Fruit fly (Drosophila melanogaster) whole organism, wandering third instar larva: ENCODE data around the gene Nrt.

Source experiments
- Abd-B ChIP-seq: fragments of >200 bp; optimal IDR thresholded peaks from 2 replicates; lab custom pipeline; 2017; ENCODE audit warnings: missing biosample characterization, missing genetic modification characterization
- CG9705 ChIP-seq: fragments of 200-800 bp; sonication (Bioruptor generic); optimal IDR thresholded peaks from 2 replicates; lab custom pipeline; 2018; ENCODE audit warnings: missing biosample characterization, mild to moderate bottlenecking, missing genetic modification characterization
- Dif ChIP-seq: fragments of 200-275, 200-300 bp; sonication (Bioruptor generic); optimal IDR thresholded peaks from 2 replicates; lab custom pipeline; 2018; ENCODE audit warnings: missing biosample characterization, missing genetic modification characterization; ENCODE audit not compliant: partially characterized antibody
- GATAd ChIP-seq: sonication (Bioruptor generic); optimal IDR thresholded peaks from 2 replicates; lab custom pipeline; 2016; ENCODE audit warnings: missing biosample characterization, missing genetic modification characterization
- HLH106 ChIP-seq: fragments of 200-800 bp; optimal IDR thresholded peaks from 3 replicates; lab custom pipeline; 2019; ENCODE audit warnings: missing biosample characterization, mild to moderate bottlenecking, missing genetic modification characterization, moderate library complexity
- Hnf4 ChIP-seq: fragments of 200-800 bp; sonication (Bioruptor generic); optimal IDR thresholded peaks from 2 replicates; lab custom pipeline; 2016; ENCODE audit warnings: missing biosample characterization, mild to moderate bottlenecking, missing genetic modification characterization
- Hr83 ChIP-seq: fragments of 200-300 bp; sonication (Bioruptor generic); optimal IDR thresholded peaks from 2 replicates; lab custom pipeline; 2016; ENCODE audit warnings: missing biosample characterization, mild to moderate bottlenecking, missing genetic modification characterization, moderate library complexity; ENCODE audit not compliant: poor library complexity, severe bottlenecking
- Jra ChIP-seq: sonication (Bioruptor generic); optimal IDR thresholded peaks from 2 replicates; lab custom pipeline; 2016; ENCODE audit warnings: missing biosample characterization, missing genetic modification characterization
- Mio ChIP-seq: sonication (Bioruptor generic); optimal IDR thresholded peaks from 2 replicates; lab custom pipeline; 2016; ENCODE audit warnings: missing biosample characterization, missing genetic modification characterization
- Myc ChIP-seq: fragments of >200 bp; optimal IDR thresholded peaks from 2 replicates; lab custom pipeline; 2017
- OdsH ChIP-seq: fragments of 200-800 bp; sonication (Bioruptor generic); optimal IDR thresholded peaks from 2 replicates; lab custom pipeline; 2016; ENCODE audit warnings: missing biosample characterization, mild to moderate bottlenecking, missing genetic modification characterization
- Rel ChIP-seq, 2 experiments: fragments of 200-800 bp; sonication (Bioruptor generic) in 1 of 2; optimal IDR thresholded peaks; 2 replicates in 1 of 2; 3 replicates in 1 of 2; lab custom pipeline; 2016 to 2019; ENCODE audit warnings: mild to moderate bottlenecking in 2 of 2, missing biosample characterization in 2 of 2, missing genetic modification characterization in 2 of 2, moderate library complexity in 1 of 2
- Sp1 ChIP-seq: fragments of 200-800 bp; sonication (Bioruptor generic); optimal IDR thresholded peaks from 3 replicates; lab custom pipeline; 2019; ENCODE audit warnings: missing biosample characterization, mild to moderate bottlenecking, missing genetic modification characterization, moderate library complexity
- br ChIP-seq: fragments of 200-800 bp; sonication (Bioruptor generic); optimal IDR thresholded peaks from 2 replicates; lab custom pipeline; 2016; ENCODE audit warnings: missing biosample characterization, missing genetic modification characterization
- brk ChIP-seq: fragments of 200-800 bp; sonication (Bioruptor generic); optimal IDR thresholded peaks from 2 replicates; lab custom pipeline; 2016; ENCODE audit warnings: missing biosample characterization, mild to moderate bottlenecking, missing genetic modification characterization
- dl ChIP-seq, 2 experiments: fragments of 175-275, 200-275 bp in 1 of 2; fragments of 200-275 bp in 1 of 2; sonication (Bioruptor generic); optimal IDR thresholded peaks; lab custom pipeline; 2018; ENCODE audit warnings: mild to moderate bottlenecking in 2 of 2, missing biosample characterization in 2 of 2, missing genetic modification characterization in 2 of 2, moderate library complexity in 2 of 2; ENCODE audit not compliant: partially characterized antibody in 2 of 2, insufficient read depth in 1 of 2
- dmrt93B ChIP-seq: fragments of 200-800 bp; sonication (Bioruptor generic); optimal IDR thresholded peaks from 2 replicates; lab custom pipeline; 2018; ENCODE audit warnings: missing biosample characterization, mild to moderate bottlenecking, missing genetic modification characterization
- dsf ChIP-seq: sonication (Bioruptor generic); optimal IDR thresholded peaks from 2 replicates; lab custom pipeline; 2016; ENCODE audit warnings: missing biosample characterization, missing genetic modification characterization, borderline replicate concordance
- ey ChIP-seq: fragments of 200-800 bp; sonication (Bioruptor generic); optimal IDR thresholded peaks from 2 replicates; lab custom pipeline; 2016; ENCODE audit warnings: missing biosample characterization, missing genetic modification characterization
- foxo ChIP-seq, 2 experiments: fragments of 200-800 bp; sonication (Bioruptor generic); optimal IDR thresholded peaks; 2 replicates in 1 of 2; 3 replicates in 1 of 2; lab custom pipeline; 2016 to 2017; ENCODE audit warnings: missing biosample characterization in 2 of 2, missing genetic modification characterization in 2 of 2
- fru ChIP-seq: fragments of 200-800 bp; sonication (Bioruptor generic); optimal IDR thresholded peaks from 3 replicates; lab custom pipeline; 2016; ENCODE audit warnings: missing biosample characterization, mild to moderate bottlenecking, missing genetic modification characterization
- h ChIP-seq: fragments of 200-800 bp; sonication (Bioruptor generic); optimal IDR thresholded peaks from 3 replicates; lab custom pipeline; 2016; ENCODE audit warnings: missing biosample characterization, mild to moderate bottlenecking, missing genetic modification characterization
- lola ChIP-seq: fragments of >200 bp; optimal IDR thresholded peaks from 2 replicates; lab custom pipeline; 2017; ENCODE audit warnings: missing biosample characterization, missing genetic modification characterization
- pan ChIP-seq: fragments of >200 bp; optimal IDR thresholded peaks from 2 replicates; lab custom pipeline; 2017
- psq ChIP-seq: fragments of 200-800 bp; sonication (Bioruptor generic); optimal IDR thresholded peaks from 3 replicates; lab custom pipeline; 2017; ENCODE audit warnings: missing biosample characterization, mild to moderate bottlenecking, missing genetic modification characterization, moderate library complexity
- rgr ChIP-seq: fragments of 200-800 bp; sonication (Bioruptor generic); optimal IDR thresholded peaks from 3 replicates; lab custom pipeline; 2016; ENCODE audit warnings: missing biosample characterization, mild to moderate bottlenecking, missing genetic modification characterization
- sage ChIP-seq: fragments of 200-800 bp; sonication (Bioruptor generic); optimal IDR thresholded peaks from 2 replicates; lab custom pipeline; 2016; ENCODE audit warnings: missing biosample characterization, mild to moderate bottlenecking, missing genetic modification characterization
- sv ChIP-seq: fragments of 200-800 bp; sonication (Bioruptor generic); optimal IDR thresholded peaks from 3 replicates; lab custom pipeline; 2016; ENCODE audit warnings: missing biosample characterization, missing genetic modification characterization
- usp ChIP-seq: fragments of >200 bp; optimal IDR thresholded peaks from 2 replicates; lab custom pipeline; 2017; ENCODE audit warnings: missing biosample characterization, missing genetic modification characterization
- woc ChIP-seq: sonication (Bioruptor generic); optimal IDR thresholded peaks from 2 replicates; lab custom pipeline; 2016; ENCODE audit warnings: missing biosample characterization, mild to moderate bottlenecking, missing genetic modification characterization

Nrt gene

dm6 chr3L:16768001-16768652 is 2.3 kb downstream of the Nrt start:
- TF ChIP-seq usp (GFP tag; lab: Kevin White, UChicago) (no peak), Myc (lab: Kevin White, UChicago) (no peak), OdsH (GFP tag; lab: Kevin White, UChicago) (no peak), Hnf4 (GFP tag; lab: Kevin White, UChicago) (no peak), Dif (GFP tag; lab: Kevin White, UChicago) (no peak), ey (GFP tag; lab: Kevin White, UChicago) (no peak), GATAd (GFP tag; lab: Kevin White, UChicago) (no peak), CG9705 (GFP tag; lab: Kevin White, UChicago) (no peak), Mio (GFP tag; lab: Kevin White, UChicago) (no peak), Hr83 (GFP tag; lab: Kevin White, UChicago) (no peak), dl (GFP tag; optimal IDR thresholded peaks at IDR 0.05; lab: Kevin White, UChicago; ENCODE audit: insufficient read depth in 1 of 2, partially characterized antibody in 2 of 2) (no peak)
- TF ChIP-seq, all 38 proteins: peak for 0

DNA sequence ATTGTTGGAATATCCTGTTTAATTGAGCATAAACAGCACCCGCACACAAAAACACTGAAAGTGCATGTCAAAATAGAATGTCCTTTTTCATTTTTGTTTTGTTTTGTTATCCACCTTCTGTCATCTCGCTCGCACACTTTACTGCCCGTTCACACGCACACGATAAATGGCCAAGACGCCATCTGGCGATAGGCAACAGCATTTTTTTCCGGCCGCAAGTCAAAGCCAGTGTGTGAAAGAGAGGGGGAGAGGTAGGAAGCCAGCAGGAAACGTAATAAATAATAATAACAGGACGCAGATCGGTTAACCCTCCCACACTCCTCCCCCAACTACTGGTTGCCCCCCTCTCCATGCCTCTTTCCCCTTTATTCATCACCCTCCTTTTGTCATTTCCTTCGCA is 4.0 kb downstream of the Nrt start:
- no peak for TF ChIP-seq fru (GFP tag; lab: Kevin White, UChicago)
- no peak for TF ChIP-seq OdsH (GFP tag; lab: Kevin White, UChicago)
- TF ChIP-seq dmrt93B (GFP tag; lab: Kevin White, UChicago): no peak
- no peak for TF ChIP-seq lola (GFP tag; lab: Kevin White, UChicago)
- TF ChIP-seq Rel (GFP tag; optimal IDR thresholded peaks at IDR 0.05; lab: Kevin White, UChicago): no peak
- no peak for TF ChIP-seq Rel (tag; optimal IDR thresholded peaks at IDR 0.05; lab: Kevin White, UChicago)
- no peak for TF ChIP-seq Sp1 (GFP tag; lab: Kevin White, UChicago)
- TF ChIP-seq brk: no peak
- TF ChIP-seq HLH106: no peak
- no peak for TF ChIP-seq Jra (GFP tag; lab: Kevin White, UChicago)
- peak; percentile 6 for TF ChIP-seq CG9705 (GFP tag; lab: Kevin White, UChicago)
- no peak for TF ChIP-seq foxo (GFP tag; optimal IDR thresholded peaks at IDR 0.05; lab: Kevin White, UChicago)
- TF ChIP-seq psq: peak; percentile 92
- TF ChIP-seq Abd-B (GFP tag; lab: Kevin White, UChicago): no peak
- no peak for TF ChIP-seq br
- TF ChIP-seq sage (GFP tag; lab: Kevin White, UChicago): no peak
- TF ChIP-seq h: no peak
- no peak for TF ChIP-seq woc (GFP tag; lab: Kevin White, UChicago)
- no peak for TF ChIP-seq pan (lab: Kevin White, UChicago)

- no peak for TF ChIP-seq Sp1 (GFP tag; lab: Kevin White, UChicago)
- no peak for TF ChIP-seq Dif (GFP tag; lab: Kevin White, UChicago)
- no peak for TF ChIP-seq h
- TF ChIP-seq, all 38 proteins: peak for 0
These were observed 7.1 kb downstream of the Nrt start for dm6 chr3L:16772755-16773523.

DNA sequence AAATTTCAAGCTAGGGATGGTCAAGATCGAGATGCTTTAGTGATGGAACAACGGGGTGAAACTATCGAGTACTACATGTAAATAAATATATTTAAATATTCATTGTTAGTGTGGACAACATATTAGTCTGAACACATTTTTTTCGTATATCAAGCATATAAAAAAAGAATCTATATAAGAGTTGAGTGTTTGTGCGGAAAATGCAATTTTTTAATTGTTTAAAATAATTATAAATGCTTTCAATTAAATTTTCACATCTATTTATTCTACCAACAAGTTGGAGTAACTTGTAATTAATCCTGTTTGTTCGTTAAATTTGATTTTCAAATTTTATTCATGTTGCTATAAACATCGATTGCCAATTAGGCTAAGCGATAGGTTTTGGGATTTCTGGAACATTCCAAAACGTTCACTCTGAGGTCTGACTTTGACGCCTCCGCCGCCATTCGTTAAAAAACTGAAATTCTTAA is 13.9 kb downstream of the Nrt start, which contains the start of the genes mus302 and CG9705:
Gene mus302, minus strand, starts transcription at position 33 of the 470 bp plus-strand sequence.
Gene CG9705, plus strand, starts transcription at position 397 of the 470 bp plus-strand sequence.
- TF ChIP-seq Myc (lab: Kevin White, UChicago) (peak; percentile 14), brk (no peak), psq (peak; percentile 45), h (peak; percentile 42), dsf (GFP tag; lab: Kevin White, UChicago) (peak; percentile 26), rgr (peak; percentile 37), sv (GFP tag; lab: Kevin White, UChicago) (peak; percentile 26), Jra (GFP tag; lab: Kevin White, UChicago) (no peak), foxo (GFP tag; optimal IDR thresholded peaks at IDR 0.05; lab: Kevin White, UChicago) (peak in 1 of 2 experiments; percentile 33), br (peak; percentile 17), Hr83 (GFP tag; lab: Kevin White, UChicago) (peak; percentile 34), Rel (GFP tag; optimal IDR thresholded peaks at IDR 0.05; lab: Kevin White, UChicago) (no peak), Rel (tag; optimal IDR thresholded peaks at IDR 0.05; lab: Kevin White, UChicago) (peak; percentile 4), woc (GFP tag; lab: Kevin White, UChicago) (peak; percentile 69), dl (GFP tag; optimal IDR thresholded peaks at IDR 0.05; lab: Kevin White, UChicago; ENCODE audit: insufficient read depth in 1 of 2, partially characterized antibody in 2 of 2) (no peak), OdsH (GFP tag; lab: Kevin White, UChicago) (peak; percentile 36), Sp1 (GFP tag; lab: Kevin White, UChicago) (peak; percentile 32), HLH106 (peak; percentile 62), CG9705 (GFP tag; lab: Kevin White, UChicago) (peak; percentile 75), Dif (GFP tag; lab: Kevin White, UChicago) (no peak), fru (GFP tag; lab: Kevin White, UChicago) (peak; percentile 11)
